Worm (Caenorhabditis elegans): ENCODE data around the gene meg-1.

Gene meg-1

ce11 chrX:13940287-13940686 lies 10.9 kb upstream of the meg-1 start (continued):
- TF ChIP-seq nhr-77 (tag; optimal IDR thresholded peaks at IDR 0.05) (no peak), C04F5.9 (tag; optimal IDR thresholded peaks at IDR 0.05) (no peak), nhr-84 (tag; optimal IDR thresholded peaks at IDR 0.05) (no peak), nhr-20 (tag; optimal IDR thresholded peaks at IDR 0.05) (peak; percentile 24)

ce11 chrX:13939388-13939787 lies 10.0 kb upstream of the meg-1 start:
- TF ChIP-seq efl-3 (GFP tag; optimal IDR thresholded peaks at IDR 0.05) (no peak), mep-1 (tag; optimal IDR thresholded peaks at IDR 0.05) (no peak), dsc-1 (tag; optimal IDR thresholded peaks at IDR 0.05) (no peak), elt-3 (tag; optimal IDR thresholded peaks at IDR 0.05) (peak in 5 of 6 experiments; percentile 53 to 91 (median 80)), egl-27 (tag; optimal IDR thresholded peaks at IDR 0.05) (no peak), pag-3 (tag; optimal IDR thresholded peaks at IDR 0.05; ENCODE audit: borderline replicate concordance, insufficient read depth) (no peak), jun-1 (tag; optimal IDR thresholded peaks at IDR 0.05) (no peak), mab-9 (GFP tag; IDR thresholded peaks at IDR 0.05) (no peak), nhr-237 (tag; optimal IDR thresholded peaks at IDR 0.05) (no peak), skn-1 (tag; optimal IDR thresholded peaks at IDR 0.05) (no peak), nhr-77 (tag; optimal IDR thresholded peaks at IDR 0.05) (no peak), ets-5 (GFP tag; IDR thresholded peaks at IDR 0.05) (no peak), dpl-1 (GFP tag; optimal IDR thresholded peaks at IDR 0.05) (no peak), mdl-1 (tag; optimal IDR thresholded peaks at IDR 0.05) (no peak), snpc-4 (tag; optimal IDR thresholded peaks at IDR 0.05) (no peak), unc-86 (tag; optimal IDR thresholded peaks at IDR 0.05) (no peak), ama-1 (optimal IDR thresholded peaks at IDR 0.05) (no peak), fos-1 (tag; optimal IDR thresholded peaks at IDR 0.05) (no peak), hlh-4 (tag; optimal IDR thresholded peaks at IDR 0.05) (no peak), nhr-20 (tag; optimal IDR thresholded peaks at IDR 0.05) (peak; percentile 38), nhr-19 (GFP tag; conservative IDR thresholded peaks at IDR 0.05) (no peak; the same call in 1 of the 2 replicates), lin-13 (GFP tag; optimal IDR thresholded peaks at IDR 0.05) (no peak), grh-1 (GFP tag; IDR thresholded peaks at IDR 0.05) (no peak), swsn-7 (tag; optimal IDR thresholded peaks at IDR 0.05) (no peak), nhr-85 (tag) (peak; percentile 81), nhr-71 (tag; optimal IDR thresholded peaks at IDR 0.05) (peak; percentile 47), aha-1 (tag; optimal IDR thresholded peaks at IDR 0.05) (no peak), hpl-2 (GFP tag; optimal IDR thresholded peaks at IDR 0.05) (no peak), pqm-1 (tag; optimal IDR thresholded peaks at IDR 0.05) (no peak), mef-2 (tag; optimal IDR thresholded peaks at IDR 0.05) (no peak), irx-1 (tag; optimal IDR thresholded peaks at IDR 0.05) (peak; percentile 3), sptf-1 (tag; optimal IDR thresholded peaks at IDR 0.05) (no peak), snu-23 (GFP tag; optimal IDR thresholded peaks at IDR 0.05) (peak; percentile 33), lsy-2 (tag; optimal IDR thresholded peaks at IDR 0.05) (peak in 1 of 2 experiments; percentile 22), unc-98 (GFP tag; IDR thresholded peaks at IDR 0.05) (no peak), lin-15B (tag; optimal IDR thresholded peaks at IDR 0.05) (no peak), C16A3.4 (tag; optimal IDR thresholded peaks at IDR 0.05) (no peak), vab-15 (tag; optimal IDR thresholded peaks at IDR 0.05) (no peak), lin-14 (GFP tag; optimal IDR thresholded peaks at IDR 0.05) (peak; percentile 19), lin-39 (tag; optimal IDR thresholded peaks at IDR 0.05) (no peak), nhr-84 (tag; optimal IDR thresholded peaks at IDR 0.05) (no peak), lin-35 (GFP tag; optimal IDR thresholded peaks at IDR 0.05) (peak in 1 of 2 experiments; percentile 28), rnt-1 (tag; optimal IDR thresholded peaks at IDR 0.05) (no peak), blmp-1 (tag; optimal IDR thresholded peaks at IDR 0.05) (peak; percentile 56)
